Worm (Caenorhabditis elegans) whole organism, late embryonic: ENCODE results near the gene ZK686.1.

Experiments
- C38D4.7 ChIP-seq: fragments of 200-800 bp; sonication (Bioruptor generic); optimal IDR thresholded peaks from 2 replicates; lab custom pipeline; 2018; ENCODE audit warnings: mild to moderate bottlenecking, missing genetic modification characterization, moderate library complexity, missing compliant biosample characterization
- K09A11.1 ChIP-seq: sonication (generic microtip); optimal IDR thresholded peaks from 2 replicates; lab custom pipeline; 2017; ENCODE audit warnings: antibody characterized with exemption, mild to moderate bottlenecking, missing genetic modification characterization, missing compliant biosample characterization; ENCODE audit not compliant: insufficient read depth
- T23F11.4 ChIP-seq: fragments of 200-800 bp; sonication (Bioruptor generic); optimal IDR thresholded peaks from 2 replicates; lab custom pipeline; 2018; ENCODE audit warnings: mild to moderate bottlenecking, missing genetic modification characterization, missing compliant biosample characterization
- ahr-1 ChIP-seq: sonication (generic microtip); optimal IDR thresholded peaks from 2 replicates; lab custom pipeline; 2016; ENCODE audit warnings: missing genetic modification characterization, missing compliant biosample characterization
- ama-1 ChIP-seq: fragments of 150-350 bp; optimal IDR thresholded peaks from 2 replicates; lab custom pipeline; 2014
- ceh-19 ChIP-seq: fragments of 200-800 bp; sonication (Bioruptor generic); optimal IDR thresholded peaks from 2 replicates; lab custom pipeline; 2018; ENCODE audit warnings: mild to moderate bottlenecking, missing genetic modification characterization, missing compliant biosample characterization
- ceh-2 ChIP-seq: sonication (generic microtip); optimal IDR thresholded peaks from 2 replicates; lab custom pipeline; 2016; ENCODE audit warnings: missing genotype, missing genetic modification characterization, missing compliant biosample characterization
- ceh-22 ChIP-seq: sonication (generic microtip); optimal IDR thresholded peaks from 2 replicates; lab custom pipeline; 2017; ENCODE audit warnings: missing biosample characterization, missing genetic modification characterization
- ceh-24 ChIP-seq: sonication (generic microtip); optimal IDR thresholded peaks from 2 replicates; lab custom pipeline; 2016; ENCODE audit warnings: mild to moderate bottlenecking, missing genetic modification characterization, missing compliant biosample characterization
- ceh-30 ChIP-seq: fragments of 150-350 bp; optimal IDR thresholded peaks from 2 replicates; lab custom pipeline; 2014; ENCODE audit warnings: missing biosample characterization, missing genetic modification characterization
- ceh-31 ChIP-seq: sonication (generic microtip); optimal IDR thresholded peaks from 2 replicates; lab custom pipeline; 2016; ENCODE audit warnings: missing genetic modification characterization, missing compliant biosample characterization
- ceh-6 ChIP-seq: fragments of 200-800 bp; sonication (Bioruptor generic); optimal IDR thresholded peaks from 2 replicates; lab custom pipeline; 2018; ENCODE audit warnings: mild to moderate bottlenecking, missing genetic modification characterization, missing compliant biosample characterization
- ceh-9 ChIP-seq: sonication (generic microtip); optimal IDR thresholded peaks from 2 replicates; lab custom pipeline; 2016; ENCODE audit warnings: mild to moderate bottlenecking, missing genetic modification characterization, inconsistent platforms, missing compliant biosample characterization
- che-1 ChIP-seq: sonication (generic microtip); optimal IDR thresholded peaks from 2 replicates; lab custom pipeline; 2016; ENCODE audit warnings: mild to moderate bottlenecking, missing genetic modification characterization, missing compliant biosample characterization
- dmd-4 ChIP-seq: sonication (generic microtip); optimal IDR thresholded peaks from 2 replicates; lab custom pipeline; 2016; ENCODE audit warnings: borderline replicate concordance, missing genetic modification characterization, missing compliant biosample characterization
- dve-1 ChIP-seq: sonication (generic microtip); optimal IDR thresholded peaks from 2 replicates; lab custom pipeline; 2017; ENCODE audit warnings: antibody characterized with exemption, mild to moderate bottlenecking, missing genetic modification characterization, missing compliant biosample characterization
- elt-4 ChIP-seq: sonication (generic microtip); optimal IDR thresholded peaks from 2 replicates; lab custom pipeline; 2016; ENCODE audit warnings: missing genetic modification characterization, missing compliant biosample characterization
- eyg-1 ChIP-seq: sonication (generic microtip); optimal IDR thresholded peaks from 2 replicates; lab custom pipeline; 2016; ENCODE audit warnings: missing genotype, missing genetic modification characterization, missing compliant biosample characterization
- gmeb-2 ChIP-seq: sonication (generic microtip); optimal IDR thresholded peaks from 2 replicates; lab custom pipeline; 2016; ENCODE audit warnings: missing genetic modification characterization, inconsistent platforms, missing compliant biosample characterization
- hlh-13 ChIP-seq: fragments of 200-800 bp; sonication (Bioruptor generic); optimal IDR thresholded peaks from 2 replicates; lab custom pipeline; 2018; ENCODE audit warnings: mild to moderate bottlenecking, missing genetic modification characterization, missing compliant biosample characterization
- hlh-8 ChIP-seq: sonication (generic microtip); optimal IDR thresholded peaks from 2 replicates; lab custom pipeline; 2016; ENCODE audit warnings: missing genotype, missing genetic modification characterization, missing compliant biosample characterization
- lim-6 ChIP-seq: sonication (generic microtip); optimal IDR thresholded peaks from 2 replicates; lab custom pipeline; 2016; ENCODE audit warnings: missing genetic modification characterization, missing compliant biosample characterization
- lin-11 ChIP-seq: fragments of 200-800 bp; sonication (Bioruptor generic); optimal IDR thresholded peaks from 2 replicates; lab custom pipeline; 2018; ENCODE audit warnings: mild to moderate bottlenecking, missing genetic modification characterization, missing compliant biosample characterization
- madf-2 ChIP-seq: sonication (generic microtip); optimal IDR thresholded peaks from 2 replicates; lab custom pipeline; 2017; ENCODE audit warnings: missing genetic modification characterization, missing compliant biosample characterization
- mec-3 ChIP-seq: sonication (generic microtip); optimal IDR thresholded peaks from 2 replicates; lab custom pipeline; 2016; ENCODE audit warnings: borderline replicate concordance, missing genetic modification characterization, missing compliant biosample characterization
- nfya-1 ChIP-seq: sonication (generic microtip); optimal IDR thresholded peaks from 2 replicates; lab custom pipeline; 2017; ENCODE audit warnings: missing genetic modification characterization, mild to moderate bottlenecking, missing compliant biosample characterization, antibody characterized with exemption, moderate library complexity
- nhr-11 ChIP-seq: fragments of 150-350 bp; optimal IDR thresholded peaks from 2 replicates; lab custom pipeline; 2014; ENCODE audit warnings: missing biosample characterization, missing genetic modification characterization
- npax-4 ChIP-seq: sonication (generic microtip); optimal IDR thresholded peaks from 2 replicates; lab custom pipeline; 2016; ENCODE audit warnings: missing genetic modification characterization, missing compliant biosample characterization
- pha-4 ChIP-seq: fragments of 150-350 bp; optimal IDR thresholded peaks from 2 replicates; lab custom pipeline; 2018; ENCODE audit warnings: missing biosample characterization, missing genetic modification reagents, missing genetic modification characterization
- pqm-1 ChIP-seq: sonication (generic microtip); optimal IDR thresholded peaks from 2 replicates; lab custom pipeline; 2016; ENCODE audit warnings: missing genetic modification characterization, missing compliant biosample characterization
- pros-1 ChIP-seq: fragments of 150-350 bp; optimal IDR thresholded peaks from 2 replicates; lab custom pipeline; 2014; ENCODE audit warnings: missing biosample characterization, missing genetic modification reagents, missing genetic modification characterization
- ref-2 ChIP-seq: sonication (generic microtip); optimal IDR thresholded peaks from 2 replicates; lab custom pipeline; 2016; ENCODE audit warnings: missing genetic modification characterization, missing compliant biosample characterization
- rnt-1 ChIP-seq: sonication (generic microtip); optimal IDR thresholded peaks from 2 replicates; lab custom pipeline; 2016; ENCODE audit warnings: missing genetic modification characterization, missing compliant biosample characterization
- syd-9 ChIP-seq: sonication (generic microtip); optimal IDR thresholded peaks from 2 replicates; lab custom pipeline; 2016; ENCODE audit warnings: mild to moderate bottlenecking, missing genetic modification characterization, moderate library complexity, missing compliant biosample characterization
- tbx-2 ChIP-seq: sonication (generic microtip); optimal IDR thresholded peaks from 2 replicates; lab custom pipeline; 2016; ENCODE audit warnings: missing genetic modification characterization, missing compliant biosample characterization
- tbx-7 ChIP-seq: sonication (generic microtip); optimal IDR thresholded peaks from 2 replicates; lab custom pipeline; 2016; ENCODE audit warnings: missing genotype, missing genetic modification characterization, missing compliant biosample characterization
- unc-3 ChIP-seq, 2 experiments: fragments of 200-800 bp in 1 of 2; sonication (Bioruptor generic) in 1 of 2; sonication (generic microtip) in 1 of 2; conservative IDR thresholded peaks in 1 of 2; optimal IDR thresholded peaks in 1 of 2; 2 replicates each; pipeline versions ENCODE4 v1.3.6 to Lab custom; 2016 to 2022; ENCODE audit warnings: missing compliant biosample characterization in 2 of 2, missing genetic modification characterization in 2 of 2, missing genetic modification reagents in 1 of 2
- unc-86 ChIP-seq: sonication (generic microtip); optimal IDR thresholded peaks from 2 replicates; lab custom pipeline; 2016; ENCODE audit warnings: missing genetic modification characterization, missing compliant biosample characterization

The ZK686.1 gene

DNA sequence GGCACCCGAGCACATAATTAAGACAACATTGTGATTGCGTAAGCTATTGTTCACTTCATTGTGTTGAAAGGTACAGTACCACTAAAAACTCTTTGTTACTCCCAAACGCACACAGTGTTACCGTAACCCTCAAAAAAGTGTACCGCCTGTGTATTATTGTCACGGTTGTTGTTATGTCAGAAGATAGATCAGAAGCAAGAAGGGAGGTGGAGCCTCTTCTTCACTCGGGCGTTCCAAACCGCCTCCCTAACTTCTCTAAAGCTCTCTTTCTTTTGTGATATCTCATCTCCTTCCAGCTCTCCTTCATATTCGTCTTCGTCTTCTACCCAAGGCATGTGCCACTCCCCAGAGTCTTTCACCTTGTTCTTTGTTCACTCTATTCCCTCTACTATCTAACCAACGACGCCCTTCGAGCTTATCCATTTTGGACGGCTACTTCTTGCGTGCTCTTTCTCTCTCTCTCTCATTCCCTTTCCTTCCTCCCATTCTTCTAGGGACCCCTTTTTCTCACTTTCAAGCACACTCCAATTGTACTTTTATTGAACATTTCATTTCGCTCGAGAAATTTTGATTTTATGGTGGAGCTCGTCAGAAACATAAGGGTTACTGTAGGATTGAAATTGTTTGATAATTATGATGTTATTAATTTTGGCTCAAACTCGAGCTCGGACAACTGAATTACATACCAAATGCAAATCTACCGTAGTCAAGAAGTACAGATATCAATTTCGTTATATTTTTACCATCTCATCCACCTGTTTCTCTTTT is 47.3 kb upstream of the ZK686.1 start (continued):
- TF ChIP-seq dmd-4 (no peak), unc-3 (GFP tag; conservative IDR thresholded peaks at IDR 0.05; lab: Robert Waterston, UW) (no peak), unc-3 (tag; optimal IDR thresholded peaks at IDR 0.05; lab: Kevin White, UChicago) (no peak), ceh-19 (GFP tag; lab: Kevin White, UChicago) (no peak), ama-1 (lab: Kevin White, UChicago) (no peak)

DNA sequence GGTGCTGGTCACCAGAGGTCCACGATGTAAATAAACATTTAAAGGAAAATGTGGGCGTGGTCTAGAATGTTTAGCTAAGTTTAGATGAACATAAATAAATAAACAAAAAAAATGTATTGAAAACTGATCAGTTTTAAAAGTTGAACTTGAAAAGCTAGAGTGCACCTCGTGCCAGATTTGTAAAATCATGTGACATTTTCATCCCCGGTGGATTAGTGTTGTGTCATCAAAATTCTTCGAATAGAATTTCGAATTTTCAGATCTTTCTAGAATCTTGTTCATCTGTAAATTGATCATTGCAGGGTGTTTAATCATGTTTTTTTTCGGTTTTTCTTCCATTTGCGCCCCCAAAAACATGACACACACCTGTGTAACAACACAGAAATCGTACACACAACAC is 46.4 kb upstream of the ZK686.1 start:
- TF ChIP-seq mec-3 (no peak), ceh-30 (no peak), nfya-1 (no peak), ceh-24 (tag; lab: Kevin White, UChicago) (no peak), unc-86 (tag; lab: Kevin White, UChicago) (no peak), pros-1 (tag; lab: Kevin White, UChicago) (no peak), K09A11.1 (tag; lab: Kevin White, UChicago) (no peak), ceh-31 (tag; lab: Kevin White, UChicago) (no peak), T23F11.4 (no peak), gmeb-2 (no peak), eyg-1 (tag; lab: Kevin White, UChicago) (no peak), elt-4 (tag; lab: Kevin White, UChicago) (no peak), ceh-22 (tag; lab: Kevin White, UChicago) (no peak), ahr-1 (tag; lab: Kevin White, UChicago) (no peak), nhr-11 (tag; lab: Kevin White, UChicago) (no peak), ceh-9 (no peak)

DNA sequence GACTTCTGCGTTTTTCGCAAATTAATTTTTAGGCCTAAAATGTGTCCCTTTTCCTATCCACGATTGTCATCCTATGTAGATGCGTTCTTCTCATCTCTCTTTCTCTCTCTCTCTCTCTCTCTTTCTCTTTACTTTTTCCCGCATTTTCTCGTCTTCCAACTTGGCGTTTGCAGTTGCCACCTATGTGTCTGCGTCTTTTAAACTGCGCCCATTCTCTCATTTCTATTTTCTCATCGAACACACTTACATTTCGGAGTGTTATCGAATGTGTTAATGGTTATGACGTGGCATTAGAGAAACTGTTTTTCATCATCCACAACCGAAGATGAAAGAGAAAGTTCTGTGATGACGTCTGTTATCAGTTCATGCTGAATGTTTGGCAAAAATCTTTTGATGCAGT is 44.4 kb upstream of the ZK686.1 start:
- TF ChIP-seq npax-4 (tag; lab: Kevin White, UChicago) (no peak), lin-11 (tag; lab: Kevin White, UChicago) (no peak), ceh-2 (tag; lab: Kevin White, UChicago) (no peak), mec-3 (no peak), che-1 (tag; lab: Kevin White, UChicago) (no peak), lim-6 (tag; lab: Kevin White, UChicago) (no peak), hlh-8 (tag; lab: Kevin White, UChicago) (no peak), C38D4.7 (GFP tag; lab: Kevin White, UChicago) (no peak), dve-1 (tag; lab: Kevin White, UChicago) (no peak), tbx-2 (tag; lab: Kevin White, UChicago) (peak; percentile 31), T23F11.4 (no peak), pha-4 (tag; lab: Kevin White, UChicago) (no peak), rnt-1 (tag; lab: Kevin White, UChicago) (peak; percentile 13), pros-1 (tag; lab: Kevin White, UChicago) (no peak), syd-9 (tag; lab: Kevin White, UChicago) (no peak), ceh-19 (GFP tag; lab: Kevin White, UChicago) (no peak), ref-2 (tag; lab: Kevin White, UChicago) (peak; percentile 59), hlh-13 (GFP tag; lab: Kevin White, UChicago) (no peak), madf-2 (tag; lab: Kevin White, UChicago) (no peak), pqm-1 (tag; lab: Kevin White, UChicago) (no peak), ceh-6 (GFP tag; lab: Kevin White, UChicago) (no peak), ceh-24 (tag; lab: Kevin White, UChicago) (no peak), tbx-7 (no peak), nfya-1 (peak; percentile 45), ceh-31 (tag; lab: Kevin White, UChicago) (peak; percentile 26)
